Fruit fly (Drosophila melanogaster) whole organism, pupa: ENCODE data around the gene sloth2.

Experiments used
- CG10348 ChIP-seq: fragments of 200-800 bp; sonication (Bioruptor generic); IDR thresholded peaks from 2 replicates; pipeline ENCODE4 v1.3.6; 2022; ENCODE audit warnings: missing biosample characterization, missing genetic modification characterization
- CG12605 ChIP-seq: fragments of 200-800 bp; sonication (Bioruptor generic); IDR thresholded peaks from 2 replicates; pipeline ENCODE4 v1.3.6; 2022; ENCODE audit warnings: missing biosample characterization, missing genetic modification characterization
- CG13204 ChIP-seq: fragments of 200-800 bp; sonication (Bioruptor generic); optimal IDR thresholded peaks from 2 replicates; lab custom pipeline; 2018; ENCODE audit warnings: missing biosample characterization, mild to moderate bottlenecking, missing genetic modification characterization, moderate library complexity
- CG14655 ChIP-seq: fragments of 200-800 bp; sonication (Bioruptor generic); optimal IDR thresholded peaks from 3 replicates; lab custom pipeline; 2017; ENCODE audit warnings: mild to moderate bottlenecking, missing biosample characterization, missing genetic modification reagents, missing genetic modification characterization
- CG15710 ChIP-seq: fragments of 200-800 bp; sonication (Bioruptor generic); optimal IDR thresholded peaks from 2 replicates; lab custom pipeline; 2018; ENCODE audit warnings: missing biosample characterization, mild to moderate bottlenecking, missing genetic modification characterization, moderate library complexity
- CG17806 ChIP-seq: fragments of 200-800 bp; sonication (Bioruptor generic); optimal IDR thresholded peaks from 2 replicates; lab custom pipeline; 2018; ENCODE audit warnings: missing biosample characterization, mild to moderate bottlenecking, missing genetic modification characterization, moderate library complexity
- CG32121 ChIP-seq: fragments of 200-800 bp; sonication (Bioruptor generic); IDR thresholded peaks from 2 replicates; pipeline ENCODE4 v1.3.6; 2022; ENCODE audit warnings: missing biosample characterization, missing genetic modification characterization
- CG34367 ChIP-seq: fragments of 200-800 bp; sonication (Bioruptor generic); optimal IDR thresholded peaks from 2 replicates; lab custom pipeline; 2018; ENCODE audit warnings: missing biosample characterization, mild to moderate bottlenecking, missing genetic modification characterization
- CG4496 ChIP-seq: fragments of 200-800 bp; sonication (Bioruptor generic); IDR thresholded peaks from 3 replicates; pipeline ENCODE4 v1.3.6; 2022; ENCODE audit warnings: missing biosample characterization, missing genetic modification characterization
- CG8159 ChIP-seq: fragments of 200-800 bp; sonication (Bioruptor generic); optimal IDR thresholded peaks from 3 replicates; lab custom pipeline; 2018; ENCODE audit warnings: missing biosample characterization, mild to moderate bottlenecking, missing genetic modification characterization, moderate library complexity
- CG8301 ChIP-seq: fragments of 200-800 bp; sonication (Bioruptor generic); optimal IDR thresholded peaks from 2 replicates; lab custom pipeline; 2018; ENCODE audit warnings: missing biosample characterization, mild to moderate bottlenecking, missing genetic modification characterization
- CG9948 ChIP-seq: fragments of 200-800 bp; sonication (Bioruptor generic); optimal IDR thresholded peaks from 2 replicates; lab custom pipeline; 2018; ENCODE audit warnings: missing biosample characterization, mild to moderate bottlenecking, missing genetic modification characterization, moderate library complexity
- D1 ChIP-seq: fragments of 200-800 bp; sonication (Bioruptor generic); optimal IDR thresholded peaks from 2 replicates; lab custom pipeline; 2018; ENCODE audit warnings: missing biosample characterization, mild to moderate bottlenecking, missing genetic modification characterization, moderate library complexity
- EcR ChIP-seq: fragments of 200-800 bp; sonication (Bioruptor generic); optimal IDR thresholded peaks from 3 replicates; lab custom pipeline; 2019; ENCODE audit warnings: missing biosample characterization, missing genetic modification characterization, mild to moderate bottlenecking, moderate library complexity, missing genetic modification reagents
- Ets98B ChIP-seq: fragments of 200-800 bp; sonication (Bioruptor generic); IDR thresholded peaks from 2 replicates; pipeline ENCODE4 v1.3.6; 2022; ENCODE audit warnings: missing biosample characterization, missing genetic modification characterization
- Pif1A ChIP-seq: fragments of 200-800 bp; sonication (Bioruptor generic); optimal IDR thresholded peaks from 3 replicates; lab custom pipeline; 2016; ENCODE audit warnings: missing biosample characterization, missing genetic modification characterization
- Pif1B ChIP-seq: fragments of 200-800 bp; sonication (Bioruptor generic); optimal IDR thresholded peaks from 3 replicates; lab custom pipeline; 2016; ENCODE audit warnings: missing biosample characterization, missing genetic modification characterization
- Snoo ChIP-seq: fragments of 200-800 bp; sonication (Bioruptor generic); optimal IDR thresholded peaks from 3 replicates; lab custom pipeline; 2017; ENCODE audit warnings: missing biosample characterization, mild to moderate bottlenecking, missing genetic modification characterization, inconsistent platforms
- fd96Ca ChIP-seq: fragments of 200-800 bp; sonication (Bioruptor generic); IDR thresholded peaks from 3 replicates; pipeline ENCODE4 v1.3.6; 2022; ENCODE audit warnings: missing biosample characterization, missing genetic modification characterization
- gl ChIP-seq: fragments of 200-800 bp; sonication (Bioruptor generic); optimal IDR thresholded peaks from 2 replicates; lab custom pipeline; 2018; ENCODE audit warnings: missing biosample characterization, mild to moderate bottlenecking, missing genetic modification characterization
- rn ChIP-seq: fragments of 200-800 bp; sonication (Bioruptor generic); IDR thresholded peaks from 2 replicates; pipeline ENCODE4 v1.3.6; 2022; ENCODE audit warnings: missing biosample characterization, missing genetic modification characterization

The sloth2 gene

dm6 chrX:7007693-7008092 is 3.5 kb upstream of the sloth2 start:
- peak; percentile 27 for TF ChIP-seq CG8159 (tag; lab: Kevin White, UChicago)
- no peak for TF ChIP-seq CG13204 (GFP tag; lab: Kevin White, UChicago)
- peak; percentile 7 for TF ChIP-seq CG9948 (tag; lab: Kevin White, UChicago)
- TF ChIP-seq CG14655 (GFP tag; lab: Kevin White, UChicago), result peak; percentile 5
- TF ChIP-seq rn, result no peak
- TF ChIP-seq EcR (GFP tag; lab: Kevin White, UChicago), result no peak
- no peak for TF ChIP-seq Snoo (tag; lab: Kevin White, UChicago)
- TF ChIP-seq CG17806 (tag; lab: Kevin White, UChicago), result peak; percentile 20
- no peak for TF ChIP-seq Ets98B
- TF ChIP-seq CG15710, result peak; percentile 26
- TF ChIP-seq CG32121 (GFP tag; lab: Robert Waterston, UW), result no peak
- no peak for TF ChIP-seq fd96Ca (GFP tag; lab: Robert Waterston, UW)
- peak; percentile 16 for TF ChIP-seq Pif1A (GFP tag; lab: Kevin White, UChicago)

- TF ChIP-seq CG32121 (GFP tag; lab: Robert Waterston, UW) (peak; percentile 75; the same call in 1 of the 2 replicates), Snoo (tag; lab: Kevin White, UChicago) (peak; percentile 56), CG9948 (tag; lab: Kevin White, UChicago) (peak; percentile 74), CG17806 (tag; lab: Kevin White, UChicago) (peak; percentile 69), rn (peak; percentile 32; the same call in 1 of the 2 replicates), CG10348 (GFP tag; lab: Robert Waterston, UW) (0 out of 2 replicates have a peak, but pooled peaks have one; percentile 37), CG4496 (GFP tag; lab: Robert Waterston, UW) (peak; percentile 78), CG15710 (peak; percentile 76), Ets98B (peak; percentile 65), CG8301 (peak; percentile 73), CG8159 (tag; lab: Kevin White, UChicago) (peak; percentile 79), EcR (GFP tag; lab: Kevin White, UChicago) (peak; percentile 78), CG34367 (tag; lab: Kevin White, UChicago) (peak; percentile 66), CG13204 (GFP tag; lab: Kevin White, UChicago) (no peak), D1 (no peak), CG12605 (no peak; the same call in 1 of the 2 replicates), Pif1A (GFP tag; lab: Kevin White, UChicago) (peak; percentile 66), Pif1B (GFP tag; lab: Kevin White, UChicago) (peak; percentile 9), CG14655 (GFP tag; lab: Kevin White, UChicago) (peak; percentile 77), fd96Ca (GFP tag; lab: Robert Waterston, UW) (peak; percentile 73; the same call in 2 of the 3 replicates), gl (tag; lab: Kevin White, UChicago) (peak; percentile 58)
These were observed 2.8 kb upstream of the sloth2 start for dm6 chrX:7008102-7009087.

- TF ChIP-seq CG8301, result peak; percentile 91
- TF ChIP-seq CG17806 (tag; lab: Kevin White, UChicago), result peak; percentile 87
- peak; percentile 92 for TF ChIP-seq CG10348 (GFP tag; lab: Robert Waterston, UW)
- peak; percentile 90 for TF ChIP-seq CG14655 (GFP tag; lab: Kevin White, UChicago)
- TF ChIP-seq EcR (GFP tag; lab: Kevin White, UChicago), result no peak
- TF ChIP-seq gl (tag; lab: Kevin White, UChicago), result peak; percentile 31
- TF ChIP-seq CG34367 (tag; lab: Kevin White, UChicago), result peak; percentile 87
- peak; percentile 93 for TF ChIP-seq rn
- no peak for TF ChIP-seq D1
- peak; percentile 96 for TF ChIP-seq CG32121 (GFP tag; lab: Robert Waterston, UW)
- TF ChIP-seq Pif1B (GFP tag; lab: Kevin White, UChicago), result peak; percentile 75
- peak; percentile 15 for TF ChIP-seq CG13204 (GFP tag; lab: Kevin White, UChicago)
- peak; percentile 97 for TF ChIP-seq CG8159 (tag; lab: Kevin White, UChicago)
- peak; percentile 79 for TF ChIP-seq Snoo (tag; lab: Kevin White, UChicago)
- TF ChIP-seq Pif1A (GFP tag; lab: Kevin White, UChicago), result peak; percentile 85
- peak; percentile 82 for TF ChIP-seq CG9948 (tag; lab: Kevin White, UChicago)
- TF ChIP-seq CG4496 (GFP tag; lab: Robert Waterston, UW), result peak; percentile 98
- peak; percentile 84 for TF ChIP-seq CG15710
- peak; percentile 91 for TF ChIP-seq fd96Ca (GFP tag; lab: Robert Waterston, UW)
- peak; percentile 98 for TF ChIP-seq Ets98B
- peak; percentile 97 for TF ChIP-seq CG12605
These were observed 2.4 kb downstream of the sloth2 start, which contains the start of the genes CG3032 and CG4593 for dm6 chrX:7013320-7014214. Gene CG3032 (minus strand): TSS chrX:7013881. Gene CG4593 (plus strand): TSS chrX:7013887.

- TF ChIP-seq CG17806 (tag; lab: Kevin White, UChicago), result peak; percentile 21
- peak; percentile 12 for TF ChIP-seq CG9948 (tag; lab: Kevin White, UChicago)
- peak; percentile 9 for TF ChIP-seq CG15710
- TF ChIP-seq Ets98B, result peak; percentile 57
- no peak for TF ChIP-seq rn
- TF ChIP-seq CG32121 (GFP tag; lab: Robert Waterston, UW), result peak; percentile 40; the same call in 1 of the 2 replicates
- TF ChIP-seq D1, result no peak
- peak; percentile 68; the same call in 2 of the 3 replicates for TF ChIP-seq CG4496 (GFP tag; lab: Robert Waterston, UW)
- TF ChIP-seq Pif1B (GFP tag; lab: Kevin White, UChicago), result peak; percentile 35
- TF ChIP-seq CG8159 (tag; lab: Kevin White, UChicago), result peak; percentile 25
- TF ChIP-seq CG13204 (GFP tag; lab: Kevin White, UChicago), result no peak
- no peak for TF ChIP-seq CG10348 (GFP tag; lab: Robert Waterston, UW)
- peak; percentile 33; the same call in 1 of the 2 replicates for TF ChIP-seq CG12605
- no peak for TF ChIP-seq CG14655 (GFP tag; lab: Kevin White, UChicago)
- no peak for TF ChIP-seq CG8301
- TF ChIP-seq gl (tag; lab: Kevin White, UChicago), result no peak
- TF ChIP-seq EcR (GFP tag; lab: Kevin White, UChicago), result no peak
- TF ChIP-seq CG34367 (tag; lab: Kevin White, UChicago), result no peak
- peak; percentile 61 for TF ChIP-seq Pif1A (GFP tag; lab: Kevin White, UChicago)
- TF ChIP-seq Snoo (tag; lab: Kevin White, UChicago), result peak; percentile 65
- TF ChIP-seq fd96Ca (GFP tag; lab: Robert Waterston, UW), result peak; percentile 29; the same call in 1 of the 3 replicates
These were observed 3.8 kb downstream of the sloth2 start for dm6 chrX:7014931-7015428.
